Worm (Caenorhabditis elegans): ENCODE measurements around the gene K01A11.3.

ce11 chrIII:3426741-3427140, 25.7 kb downstream of the K01A11.3 start:
- no peak for TF ChIP-seq T22C8.4 (GFP tag; IDR thresholded peaks at IDR 0.05)
- TF ChIP-seq flt-1 (GFP tag; IDR thresholded peaks at IDR 0.05) = 0 out of 2 replicates have a peak, but pooled peaks have one; percentile 4
- TF ChIP-seq ztf-29 (GFP tag; IDR thresholded peaks at IDR 0.05) = no peak
- TF ChIP-seq klf-2 (GFP tag; conservative IDR thresholded peaks at IDR 0.05) = no peak

Measured in whole organism, midembryonic.